Worm (Caenorhabditis elegans): ENCODE data around the gene Y57G11A.5.
A peak's percentile ranks its signal among the peaks of the same experiment; 100 is the strongest.

Gene Y57G11A.5

DNA sequence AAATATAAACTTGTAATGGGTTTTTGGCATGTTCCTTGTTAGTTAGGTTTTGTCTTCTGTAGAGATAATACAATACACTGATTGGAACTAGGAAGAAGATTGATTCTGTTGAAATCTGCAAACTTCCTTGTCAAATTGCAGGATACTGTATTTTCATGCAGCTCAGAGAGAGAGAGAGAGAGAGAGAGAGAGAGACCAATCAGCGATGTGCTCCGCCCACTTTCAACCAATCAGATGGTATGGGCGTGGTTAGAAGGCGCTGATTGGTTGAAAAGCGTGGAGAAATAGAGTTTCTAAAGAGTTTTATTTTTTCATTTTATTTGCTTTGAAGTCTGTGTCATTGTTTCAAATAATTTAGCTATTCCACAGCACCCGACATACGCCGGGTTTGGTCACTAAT lies 35.0 kb upstream of the Y57G11A.5 start:
- no peak for TF ChIP-seq ham-2 (GFP tag; optimal IDR thresholded peaks at IDR 0.05)
- no peak for TF ChIP-seq lin-32 (GFP tag; optimal IDR thresholded peaks at IDR 0.05)

DNA sequence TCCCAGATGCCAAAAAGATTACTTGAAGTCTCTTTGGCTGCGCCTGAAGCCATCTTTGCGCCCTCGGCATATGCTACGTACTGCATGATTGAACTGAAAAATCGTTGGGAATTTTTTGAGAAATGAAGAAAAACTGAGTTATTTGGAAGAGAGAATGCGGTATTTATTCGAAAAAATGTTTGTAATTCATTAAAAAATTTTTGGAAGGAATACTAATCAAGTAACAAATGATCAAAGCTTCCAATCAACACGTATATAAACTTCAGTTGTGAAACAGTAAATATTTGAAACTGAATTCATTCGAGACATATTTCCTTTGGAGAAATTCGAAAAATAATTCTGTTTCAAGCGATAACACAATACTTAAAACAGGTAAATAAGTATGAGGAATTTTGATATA lies 30.2 kb upstream of the Y57G11A.5 start, which contains the start of gene pals-29:
Gene pals-29 (minus strand): TSS at position 101 of the 400 bp plus-strand sequence.
- TF ChIP-seq elt-3 (tag; optimal IDR thresholded peaks at IDR 0.05) = no peak
- TF ChIP-seq mls-2 (tag; optimal IDR thresholded peaks at IDR 0.05) = no peak
- no peak for TF ChIP-seq lin-13 (tag; optimal IDR thresholded peaks at IDR 0.05)

DNA sequence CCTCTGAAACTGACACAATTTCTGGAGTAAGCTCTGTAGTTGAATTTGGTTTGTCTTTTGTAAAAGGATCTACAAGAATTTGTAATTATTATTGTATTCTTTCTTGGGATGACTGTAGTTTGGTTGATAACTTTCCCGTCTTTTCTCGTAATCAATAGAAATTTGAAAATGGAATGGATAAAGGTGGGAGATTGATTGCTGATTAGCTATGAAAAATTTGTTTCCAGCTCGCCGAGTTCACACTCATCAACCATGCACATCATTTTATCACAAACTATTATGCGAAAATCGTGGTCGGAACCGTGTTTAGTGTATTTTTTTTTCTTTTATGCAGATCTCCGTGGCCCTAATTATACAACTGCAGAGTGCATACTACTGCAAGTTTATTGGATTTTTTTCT lies 24.6 kb upstream of the Y57G11A.5 start, which contains the start of gene T27E7.5:
Gene T27E7.5 (plus strand): TSS at position 253 of the 400 bp plus-strand sequence.
- no peak for TF ChIP-seq nhr-28 (tag; optimal IDR thresholded peaks at IDR 0.05)
- TF ChIP-seq nhr-12 (tag; optimal IDR thresholded peaks at IDR 0.05) = no peak

DNA sequence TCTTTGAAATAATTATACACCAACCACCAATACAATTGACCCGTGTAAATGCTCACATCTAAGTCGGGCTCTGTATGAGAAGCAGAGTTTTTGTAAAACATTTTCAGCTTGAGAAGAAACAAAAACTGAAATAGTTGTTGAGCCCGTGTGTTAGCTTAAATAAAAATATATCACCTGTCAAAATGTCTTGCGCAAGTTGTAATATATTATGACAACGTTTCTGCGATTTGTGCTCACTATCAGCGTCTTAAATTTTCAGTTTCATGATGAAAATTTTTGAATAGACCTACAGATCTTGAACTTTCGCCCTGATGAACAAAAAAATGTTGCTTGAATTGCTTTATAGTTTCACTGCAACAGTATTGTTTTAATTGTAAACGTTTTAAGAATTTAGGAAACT lies 22.7 kb upstream of the Y57G11A.5 start, which contains the start of gene T27E7.4:
Gene T27E7.4 (minus strand): TSS at position 101 of the 400 bp plus-strand sequence.
- TF ChIP-seq flh-1 (GFP tag; optimal IDR thresholded peaks at IDR 0.05) (no peak), nhr-237 (tag; optimal IDR thresholded peaks at IDR 0.05) (no peak), ceh-83 (GFP tag; optimal IDR thresholded peaks at IDR 0.05) (no peak), zip-8 (tag; optimal IDR thresholded peaks at IDR 0.05) (no peak), blmp-1 (tag; optimal IDR thresholded peaks at IDR 0.05) (no peak), lin-32 (GFP tag; optimal IDR thresholded peaks at IDR 0.05) (no peak), snpc-4 (tag; optimal IDR thresholded peaks at IDR 0.05) (no peak), pha-4 (tag; optimal IDR thresholded peaks at IDR 0.05) (no peak), tbx-8 (GFP tag; optimal IDR thresholded peaks at IDR 0.05) (no peak), nhr-76 (tag; optimal IDR thresholded peaks at IDR 0.05) (no peak), drap-1 (GFP tag; optimal IDR thresholded peaks at IDR 0.05) (no peak)

DNA sequence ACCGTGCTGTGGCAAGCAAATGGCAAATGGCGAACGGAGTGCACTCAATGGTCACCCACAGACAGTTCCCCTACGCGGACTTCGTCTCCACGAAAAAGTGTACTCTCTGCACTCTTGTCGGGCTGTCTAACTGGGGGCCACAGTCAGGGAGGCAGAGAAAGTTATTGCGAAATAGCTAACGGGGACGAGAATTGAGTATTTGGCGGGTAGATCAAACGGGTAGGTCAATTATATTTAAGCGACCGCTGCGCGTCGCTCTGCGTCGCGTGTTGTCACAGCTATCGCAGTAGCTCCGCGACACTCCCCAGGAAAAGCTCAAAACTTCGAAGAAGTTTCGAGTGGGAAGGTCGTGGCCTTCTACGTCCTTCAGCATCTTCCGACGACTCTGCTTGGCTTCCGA lies 20.1 kb upstream of the Y57G11A.5 start:
- TF ChIP-seq blmp-1 (tag; optimal IDR thresholded peaks at IDR 0.05) (peak; percentile 9), lin-32 (GFP tag; optimal IDR thresholded peaks at IDR 0.05) (no peak), nhr-28 (tag; optimal IDR thresholded peaks at IDR 0.05) (no peak), lsy-2 (tag; optimal IDR thresholded peaks at IDR 0.05) (no peak), unc-62 (GFP tag; optimal IDR thresholded peaks at IDR 0.05) (no peak), elt-3 (tag; optimal IDR thresholded peaks at IDR 0.05) (no peak)

DNA sequence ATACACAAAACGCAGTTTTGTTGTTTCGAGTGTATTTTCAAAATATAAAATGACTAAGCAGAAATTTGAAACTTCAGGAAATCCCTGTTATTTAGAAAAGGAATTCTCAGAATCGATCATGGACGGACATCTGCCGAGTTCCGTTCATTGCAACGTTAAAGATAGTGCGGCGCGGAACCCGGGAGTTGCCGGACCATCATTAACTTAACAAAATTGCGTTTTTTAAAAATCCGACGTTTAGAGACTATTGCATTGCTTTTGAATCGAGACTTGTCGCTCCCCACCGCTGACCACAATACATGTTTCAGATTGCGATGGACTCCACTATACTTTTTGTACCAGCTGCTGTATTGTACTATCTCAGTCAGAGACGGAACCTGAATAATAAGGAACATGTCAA lies 17.7 kb upstream of the Y57G11A.5 start:
- TF ChIP-seq bed-3 (GFP tag; optimal IDR thresholded peaks at IDR 0.05) (no peak), unc-62 (GFP tag; optimal IDR thresholded peaks at IDR 0.05) (no peak), ceh-39 (tag; optimal IDR thresholded peaks at IDR 0.05) (no peak), lsy-2 (tag; optimal IDR thresholded peaks at IDR 0.05) (no peak), lin-13 (tag; optimal IDR thresholded peaks at IDR 0.05) (no peak), elt-3 (tag; optimal IDR thresholded peaks at IDR 0.05) (no peak), mab-5 (tag; optimal IDR thresholded peaks at IDR 0.05) (no peak), ceh-43 (GFP tag; optimal IDR thresholded peaks at IDR 0.05) (no peak), snpc-4 (tag; optimal IDR thresholded peaks at IDR 0.05) (no peak), ham-2 (GFP tag; optimal IDR thresholded peaks at IDR 0.05) (no peak), cnd-1 (tag; optimal IDR thresholded peaks at IDR 0.05) (no peak), nhr-237 (tag; optimal IDR thresholded peaks at IDR 0.05) (no peak), sptf-1 (tag; optimal IDR thresholded peaks at IDR 0.05) (no peak)

DNA sequence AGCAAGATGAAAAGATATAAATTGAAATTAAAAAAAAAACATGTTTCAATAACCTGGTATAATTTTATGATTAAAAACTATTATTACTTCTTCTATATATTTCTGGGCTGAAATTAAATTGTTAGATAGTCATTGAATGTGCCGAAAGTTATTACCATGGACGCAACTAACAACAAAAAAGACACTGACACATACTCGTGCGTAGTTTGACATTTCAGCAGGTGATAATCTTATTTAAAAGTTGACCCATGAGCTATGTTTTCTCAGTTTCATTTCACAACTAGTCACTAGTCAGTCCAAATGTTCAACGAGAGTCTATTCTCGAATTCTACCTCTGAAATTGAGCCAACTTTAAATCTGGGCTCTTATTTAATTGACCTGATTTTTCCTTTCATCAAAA lies 16.4 kb upstream of the Y57G11A.5 start, which contains the start of gene T27E7.3:
Gene T27E7.3 (plus strand): TSS at position 301 of the 400 bp plus-strand sequence.
- no peak for TF ChIP-seq nhr-76 (tag; optimal IDR thresholded peaks at IDR 0.05)
- no peak for TF ChIP-seq zip-8 (tag; optimal IDR thresholded peaks at IDR 0.05)
- TF ChIP-seq M03D4.4 (tag; optimal IDR thresholded peaks at IDR 0.05) = no peak

DNA sequence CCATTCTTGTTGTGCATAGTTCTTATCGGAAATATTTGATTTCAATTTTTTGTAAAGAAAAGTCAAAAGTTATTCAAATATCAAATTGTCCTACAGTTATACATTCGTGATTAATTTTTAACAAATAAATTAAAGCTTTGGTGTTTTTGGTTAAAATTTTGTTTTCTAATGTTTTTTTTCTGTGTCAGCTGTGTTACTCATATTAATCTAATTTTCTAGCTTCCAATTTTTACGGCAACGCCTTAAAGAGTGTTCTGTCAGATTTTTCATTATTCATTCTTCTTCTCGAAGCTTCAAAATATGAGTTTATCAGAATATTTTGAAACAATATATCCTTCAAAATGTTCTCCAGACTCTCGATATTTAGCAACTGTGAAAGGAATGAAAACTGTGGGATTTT lies 11.3 kb upstream of the Y57G11A.5 start, which contains the start of gene srh-63:
Gene srh-63 (plus strand): TSS at position 301 of the 400 bp plus-strand sequence.
- TF ChIP-seq mls-2 (tag; optimal IDR thresholded peaks at IDR 0.05) = no peak
- TF ChIP-seq ces-1 (GFP tag; optimal IDR thresholded peaks at IDR 0.05) = no peak
- no peak for TF ChIP-seq bed-3 (GFP tag; optimal IDR thresholded peaks at IDR 0.05)
- TF ChIP-seq ceh-39 (tag; optimal IDR thresholded peaks at IDR 0.05) = no peak
- TF ChIP-seq hlh-1 (tag; optimal IDR thresholded peaks at IDR 0.05) = no peak
- TF ChIP-seq snpc-4 (tag; optimal IDR thresholded peaks at IDR 0.05) = no peak
- no peak for TF ChIP-seq nhr-28 (tag; optimal IDR thresholded peaks at IDR 0.05)
- no peak for TF ChIP-seq lin-32 (GFP tag; optimal IDR thresholded peaks at IDR 0.05)
- no peak for TF ChIP-seq drap-1 (GFP tag; optimal IDR thresholded peaks at IDR 0.05)
- TF ChIP-seq nhr-12 (tag; optimal IDR thresholded peaks at IDR 0.05) = no peak
- no peak for TF ChIP-seq ham-2 (GFP tag; optimal IDR thresholded peaks at IDR 0.05)
- TF ChIP-seq mab-5 (tag; optimal IDR thresholded peaks at IDR 0.05) = no peak
- no peak for TF ChIP-seq unc-62 (GFP tag; optimal IDR thresholded peaks at IDR 0.05)
- TF ChIP-seq tbx-8 (GFP tag; optimal IDR thresholded peaks at IDR 0.05) = no peak
- no peak for TF ChIP-seq sem-2 (GFP tag; optimal IDR thresholded peaks at IDR 0.05)
- no peak for TF ChIP-seq cnd-1 (tag; optimal IDR thresholded peaks at IDR 0.05)
